Worm (Caenorhabditis elegans) whole organism, late embryonic: Measurements from ENCODE around the gene Y7A5A.9.

Experiments used
- dve-1 ChIP-seq: sonication (generic microtip); optimal IDR thresholded peaks from 2 replicates; lab custom pipeline; 2017; ENCODE audit warnings: antibody characterized with exemption, mild to moderate bottlenecking, missing genetic modification characterization, missing compliant biosample characterization
- fkh-6 ChIP-seq: sonication (generic microtip); optimal IDR thresholded peaks from 2 replicates; lab custom pipeline; 2016; ENCODE audit warnings: missing genetic modification characterization, missing compliant biosample characterization

DNA sequence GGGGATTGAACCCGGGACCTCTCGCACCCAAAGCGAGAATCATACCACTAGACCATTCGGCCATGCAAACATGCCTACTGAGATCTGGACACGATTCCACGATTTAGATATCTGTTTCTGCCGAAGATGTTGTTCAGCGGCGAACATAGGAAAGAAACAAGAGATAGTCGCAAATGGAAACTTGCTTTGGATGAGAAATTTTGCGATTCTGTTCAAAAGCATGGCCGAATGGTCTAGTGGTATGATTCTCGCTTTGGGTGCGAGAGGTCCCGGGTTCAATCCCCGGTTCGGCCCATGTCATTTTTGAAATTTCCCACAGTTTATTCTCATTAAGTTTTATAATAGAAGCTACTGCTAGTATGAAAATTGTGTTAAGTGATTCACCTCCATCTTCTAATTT, 30.3 kb upstream of the Y7A5A.9 start:
- no peak for TF ChIP-seq dve-1 (tag; lab: Kevin White, UChicago)
- TF ChIP-seq fkh-6: no peak
